Fruit fly (Drosophila melanogaster) whole organism, embryonic: Measurements from ENCODE around the gene CG13924.

Source experiments
- CG10274 ChIP-seq: fragments of 200-800 bp; sonication (Bioruptor generic); optimal IDR thresholded peaks from 3 replicates; lab custom pipeline; 2017; ENCODE audit warnings: missing biosample characterization, mild to moderate bottlenecking, missing genetic modification characterization
- CG10366 ChIP-seq: fragments of 200-800 bp; sonication (Bioruptor generic); IDR thresholded peaks from 2 replicates; pipeline ENCODE4 v1.3.6; 2022; ENCODE audit warnings: missing biosample characterization, missing genetic modification characterization
- CG12236 ChIP-seq: fragments of 200-800 bp; sonication (Bioruptor generic); optimal IDR thresholded peaks from 2 replicates; lab custom pipeline; 2016; ENCODE audit warnings: missing biosample characterization, missing genetic modification characterization
- CG17186 ChIP-seq: fragments of 200-800 bp; sonication (Bioruptor generic); optimal IDR thresholded peaks from 3 replicates; lab custom pipeline; 2017; ENCODE audit warnings: missing biosample characterization, missing genetic modification reagents, missing genetic modification characterization
- CG31388 ChIP-seq: fragments of 200-800 bp; sonication (Bioruptor generic); optimal IDR thresholded peaks from 2 replicates; lab custom pipeline; 2016; ENCODE audit warnings: missing biosample characterization, missing genetic modification characterization
- CG7556 ChIP-seq: fragments of 200-800 bp; sonication (Bioruptor generic); optimal IDR thresholded peaks from 2 replicates; lab custom pipeline; 2017; ENCODE audit warnings: missing biosample characterization, mild to moderate bottlenecking, missing genetic modification characterization
- Hand ChIP-seq: fragments of 200-800 bp; sonication (Bioruptor generic); optimal IDR thresholded peaks from 2 replicates; lab custom pipeline; 2017; ENCODE audit warnings: mild to moderate bottlenecking, missing biosample characterization, missing genetic modification reagents, missing genetic modification characterization
- MBD-R2 ChIP-seq: fragments of 200-800 bp; sonication (Bioruptor generic); IDR thresholded peaks from 2 replicates; pipeline ENCODE4 v1.3.6; 2022; ENCODE audit warnings: missing biosample characterization, missing genetic modification characterization
- corto ChIP-seq: fragments of 200-800 bp; sonication (Bioruptor generic); optimal IDR thresholded peaks from 2 replicates; lab custom pipeline; 2016; ENCODE audit warnings: missing biosample characterization, mild to moderate bottlenecking, missing genetic modification characterization, moderate library complexity

DNA sequence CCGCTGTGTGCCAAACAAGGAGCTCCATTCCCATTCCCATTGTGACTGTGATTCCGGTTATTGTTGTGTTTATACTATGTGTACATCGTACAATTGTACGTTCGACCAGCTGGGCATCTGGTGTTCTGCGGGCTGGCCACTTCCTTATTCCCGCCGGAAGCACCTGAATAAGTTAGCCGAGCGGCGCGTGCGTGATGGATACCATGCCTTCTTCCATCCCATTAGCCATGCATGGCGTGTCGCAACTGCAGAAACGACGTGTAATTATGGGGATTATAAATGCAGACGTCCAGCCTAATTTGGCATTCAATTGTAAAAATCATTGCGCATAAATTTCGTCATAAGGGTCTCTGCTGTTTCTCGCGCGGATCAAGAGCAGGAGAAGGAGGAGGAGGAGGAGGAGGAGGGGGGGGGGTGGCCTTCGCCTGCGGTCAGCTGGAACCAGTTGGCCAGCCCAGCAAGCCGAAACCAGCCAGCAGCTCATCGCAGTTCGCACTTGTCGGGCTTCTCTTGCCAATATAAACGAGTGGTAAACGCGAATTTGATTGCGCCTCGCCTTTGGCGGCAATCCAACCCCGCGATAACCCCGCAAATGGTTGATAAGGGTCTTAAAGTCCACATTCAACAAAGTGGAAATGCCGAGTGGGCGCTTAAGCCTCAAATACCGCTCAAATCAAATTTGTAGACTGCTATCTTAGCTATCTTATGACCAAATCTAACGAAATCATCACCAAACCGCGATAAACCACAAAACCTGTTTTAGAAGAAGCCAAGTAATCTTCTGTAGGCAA, 3.6 kb upstream of the CG13924 start:
- no peak for TF ChIP-seq CG17186
- TF ChIP-seq CG10274 (GFP tag; lab: Kevin White, UChicago) = no peak
- no peak for TF ChIP-seq CG7556 (GFP tag; lab: Kevin White, UChicago)
- no peak for TF ChIP-seq CG31388 (GFP tag; lab: Kevin White, UChicago)
- no peak for TF ChIP-seq MBD-R2 (GFP tag; lab: Robert Waterston, UW)
- TF ChIP-seq Hand (GFP tag; lab: Kevin White, UChicago) = no peak
- no peak for TF ChIP-seq CG12236 (GFP tag; lab: Kevin White, UChicago)
- no peak for TF ChIP-seq corto
- TF ChIP-seq CG10366 (GFP tag; lab: Robert Waterston, UW) = no peak
